Worm (Caenorhabditis elegans) whole organism, L2 larva: ENCODE measurements around the gene str-256.

Experiments used
- C34F6.9 ChIP-seq: fragments of 150-350 bp; optimal IDR thresholded peaks from 2 replicates; lab custom pipeline; 2014; ENCODE audit warnings: missing biosample characterization, missing genetic modification characterization
- F13H6.1 ChIP-seq: sonication (generic microtip); optimal IDR thresholded peaks from 2 replicates; lab custom pipeline; 2016; ENCODE audit warnings: missing genetic modification characterization, missing compliant biosample characterization
- ZK546.5 ChIP-seq: sonication (generic microtip); optimal IDR thresholded peaks from 2 replicates; lab custom pipeline; 2017; ENCODE audit warnings: missing biosample characterization, missing genetic modification characterization
- alr-1 ChIP-seq: fragments of 150-350 bp; optimal IDR thresholded peaks from 2 replicates; lab custom pipeline; 2014; ENCODE audit warnings: missing biosample characterization, missing genetic modification characterization
- aly-2 ChIP-seq: fragments of 150-350 bp; optimal IDR thresholded peaks from 2 replicates; lab custom pipeline; 2014; ENCODE audit warnings: missing biosample characterization, missing genetic modification characterization
- ceh-82 ChIP-seq: fragments of 150-350 bp; optimal IDR thresholded peaks from 2 replicates; lab custom pipeline; 2014; ENCODE audit warnings: missing biosample characterization, missing genetic modification characterization
- crh-2 ChIP-seq: sonication (generic microtip); optimal IDR thresholded peaks from 2 replicates; lab custom pipeline; 2017; ENCODE audit warnings: missing biosample characterization, missing genetic modification characterization
- dmd-4 ChIP-seq: sonication (generic microtip); optimal IDR thresholded peaks from 2 replicates; lab custom pipeline; 2017; ENCODE audit warnings: missing biosample characterization, missing genetic modification characterization
- egl-27 ChIP-seq: sonication (generic microtip); optimal IDR thresholded peaks from 3 replicates; lab custom pipeline; 2017; ENCODE audit warnings: missing biosample characterization, missing genetic modification reagents, missing genetic modification characterization
- elt-3 ChIP-seq: sonication (generic microtip); optimal IDR thresholded peaks from 2 replicates; lab custom pipeline; 2017; ENCODE audit warnings: missing biosample characterization, missing genetic modification characterization
- fos-1 ChIP-seq: fragments of 150-350 bp; optimal IDR thresholded peaks from 2 replicates; lab custom pipeline; 2014; ENCODE audit warnings: missing biosample characterization, missing genetic modification characterization
- gmeb-1 ChIP-seq: fragments of 150-350 bp; optimal IDR thresholded peaks from 2 replicates; lab custom pipeline; 2014; ENCODE audit warnings: missing biosample characterization, missing genetic modification characterization
- lin-39 ChIP-seq: fragments of 150-350 bp; optimal IDR thresholded peaks from 2 replicates; lab custom pipeline; 2014; ENCODE audit warnings: missing biosample characterization, missing genetic modification reagents, missing genetic modification characterization
- lsy-2 ChIP-seq, 2 experiments: fragments of 150-350 bp in 1 of 2; sonication (generic microtip) in 1 of 2; optimal IDR thresholded peaks; 2 replicates each; lab custom pipeline; 2014 to 2017; ENCODE audit warnings: missing biosample characterization in 2 of 2, missing genetic modification characterization in 2 of 2
- mab-5 ChIP-seq: fragments of 150-350 bp; optimal IDR thresholded peaks from 2 replicates; lab custom pipeline; 2014; ENCODE audit warnings: missing biosample characterization, missing genetic modification characterization
- mdl-1 ChIP-seq, 2 experiments: fragments of 150-350 bp in 1 of 2; sonication (generic microtip) in 1 of 2; optimal IDR thresholded peaks; 2 replicates each; lab custom pipeline; 2017; ENCODE audit warnings: missing biosample characterization in 2 of 2, missing genetic modification characterization in 2 of 2
- nhr-10 ChIP-seq: sonication (generic microtip); optimal IDR thresholded peaks from 2 replicates; lab custom pipeline; 2017; ENCODE audit warnings: missing biosample characterization, missing genetic modification characterization
- nhr-11 ChIP-seq: fragments of 150-350 bp; optimal IDR thresholded peaks from 2 replicates; lab custom pipeline; 2014; ENCODE audit warnings: missing biosample characterization, missing genetic modification characterization
- nhr-12 ChIP-seq: fragments of 150-350 bp; optimal IDR thresholded peaks from 2 replicates; lab custom pipeline; 2014; ENCODE audit warnings: missing biosample characterization, missing genetic modification characterization
- nhr-129 ChIP-seq: fragments of 150-350 bp; optimal IDR thresholded peaks from 2 replicates; lab custom pipeline; 2014; ENCODE audit warnings: missing biosample characterization, missing genetic modification characterization
- nhr-21 ChIP-seq: fragments of 150-350 bp; optimal IDR thresholded peaks from 2 replicates; lab custom pipeline; 2014; ENCODE audit warnings: missing biosample characterization, missing genetic modification characterization
- nhr-23 ChIP-seq: fragments of 150-350 bp; optimal IDR thresholded peaks from 2 replicates; lab custom pipeline; 2014; ENCODE audit warnings: missing biosample characterization, missing genetic modification reagents, missing genetic modification characterization
- nhr-237 ChIP-seq: fragments of 150-350 bp; optimal IDR thresholded peaks from 2 replicates; lab custom pipeline; 2014; ENCODE audit warnings: missing biosample characterization, missing genetic modification characterization
- nhr-25 ChIP-seq: fragments of 150-350 bp; sonication (generic microtip); optimal IDR thresholded peaks from 3 replicates; lab custom pipeline; 2014; ENCODE audit warnings: missing biosample characterization, missing genetic modification characterization
- nhr-77 ChIP-seq: fragments of 150-350 bp; optimal IDR thresholded peaks from 2 replicates; lab custom pipeline; 2014; ENCODE audit warnings: missing biosample characterization, missing genetic modification characterization
- peb-1 ChIP-seq: fragments of 150-350 bp; optimal IDR thresholded peaks from 2 replicates; lab custom pipeline; 2014; ENCODE audit warnings: missing biosample characterization, missing genetic modification characterization
- skn-1 ChIP-seq: sonication (generic microtip); optimal IDR thresholded peaks from 2 replicates; lab custom pipeline; 2017; ENCODE audit warnings: missing biosample characterization, missing genetic modification characterization
- sma-3 ChIP-seq: sonication (generic microtip); optimal IDR thresholded peaks from 2 replicates; lab custom pipeline; 2016; ENCODE audit warnings: missing genetic modification reagents, missing genetic modification characterization, missing compliant biosample characterization
- sma-9 ChIP-seq, 2 experiments: fragments of 150-350 bp in 1 of 2; sonication (generic microtip) in 1 of 2; optimal IDR thresholded peaks; 2 replicates each; lab custom pipeline; 2014 to 2016; ENCODE audit warnings: missing genetic modification characterization in 2 of 2, mild to moderate bottlenecking in 1 of 2, missing biosample characterization in 1 of 2, missing compliant biosample characterization in 1 of 2, missing genetic modification reagents in 1 of 2, moderate library complexity in 1 of 2
- snpc-4 ChIP-seq: fragments of 150-350 bp; optimal IDR thresholded peaks from 2 replicates; lab custom pipeline; 2014; ENCODE audit warnings: missing biosample characterization, missing genetic modification characterization
- unc-39 ChIP-seq: fragments of 150-350 bp; optimal IDR thresholded peaks from 2 replicates; lab custom pipeline; 2014; ENCODE audit warnings: missing biosample characterization, missing genetic modification characterization
- unc-55 ChIP-seq: fragments of 150-350 bp; sonication (generic microtip); optimal IDR thresholded peaks from 3 replicates; lab custom pipeline; 2014; ENCODE audit warnings: missing biosample characterization, missing genetic modification reagents, missing genetic modification characterization
- unc-62 ChIP-seq: fragments of 150-350 bp; optimal IDR thresholded peaks from 2 replicates; lab custom pipeline; 2014; ENCODE audit warnings: missing biosample characterization, missing genetic modification reagents, missing genetic modification characterization
- zag-1 ChIP-seq: fragments of 150-350 bp; optimal IDR thresholded peaks from 2 replicates; lab custom pipeline; 2014; ENCODE audit warnings: missing biosample characterization, missing genetic modification characterization
- ztf-11 ChIP-seq: sonication (generic microtip); optimal IDR thresholded peaks from 2 replicates; lab custom pipeline; 2017; ENCODE audit warnings: missing biosample characterization, missing genetic modification characterization

The str-256 gene

ce11 chrV:503728-504127, 2.6 kb upstream of the str-256 start, which contains the start of gene srlf-35:
srlf-35 (plus strand) TSS chrV:504028.
- no peak for TF ChIP-seq nhr-11 (tag; lab: Kevin White, UChicago)
- no peak for TF ChIP-seq unc-39 (tag; lab: Kevin White, UChicago)
- TF ChIP-seq crh-2 (tag; lab: Kevin White, UChicago) = no peak
- TF ChIP-seq mab-5 (tag; lab: Kevin White, UChicago) = no peak
- TF ChIP-seq alr-1 (tag; lab: Kevin White, UChicago) = no peak
- no peak for TF ChIP-seq C34F6.9 (tag; lab: Kevin White, UChicago)
- TF ChIP-seq aly-2 (tag; lab: Kevin White, UChicago) = no peak
- no peak for TF ChIP-seq nhr-25 (tag; lab: Kevin White, UChicago)
- TF ChIP-seq sma-9 (GFP tag; optimal IDR thresholded peaks at IDR 0.05; lab: Kevin White, UChicago) = no peak
- TF ChIP-seq sma-9 (tag; optimal IDR thresholded peaks at IDR 0.05; lab: Kevin White, UChicago) = no peak
- TF ChIP-seq ztf-11 (tag; lab: Kevin White, UChicago) = no peak
- no peak for TF ChIP-seq peb-1 (tag; lab: Kevin White, UChicago)

DNA sequence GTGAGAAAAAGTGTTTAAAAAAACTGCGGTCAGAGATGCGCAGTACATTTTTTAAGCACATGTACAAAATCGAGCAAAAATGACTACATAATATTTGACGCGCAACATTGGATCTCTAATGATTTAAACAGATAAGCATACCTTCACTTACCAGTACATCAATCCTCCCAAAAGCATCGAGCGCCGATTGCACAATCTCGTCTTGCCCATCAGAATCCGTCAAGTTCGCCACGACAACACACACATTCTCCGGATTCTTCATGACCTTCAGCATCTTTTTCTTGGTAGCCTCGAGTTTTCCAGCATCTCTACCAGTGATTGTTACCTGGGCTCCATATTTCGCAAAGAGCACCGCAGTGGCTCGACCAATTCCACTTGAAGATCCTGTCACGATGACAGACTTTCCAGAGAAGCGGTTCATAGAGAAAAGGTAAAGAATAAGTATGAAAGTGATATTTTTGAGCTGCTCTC, 1.7 kb upstream of the str-256 start, which contains the start of gene T01G6.10:
TSS of gene T01G6.10 (minus strand) at position 421 of the 471 bp plus-strand sequence.
- TF ChIP-seq snpc-4 (tag; lab: Kevin White, UChicago) = no peak
- no peak for TF ChIP-seq unc-55 (GFP tag; lab: Kevin White, UChicago)
- no peak for TF ChIP-seq nhr-23
- TF ChIP-seq lsy-2 (tag; optimal IDR thresholded peaks at IDR 0.05; lab: Kevin White, UChicago) = no peak
- no peak for TF ChIP-seq egl-27 (tag; lab: Kevin White, UChicago)
- no peak for TF ChIP-seq C34F6.9 (tag; lab: Kevin White, UChicago)

- TF ChIP-seq nhr-10 (tag; lab: Kevin White, UChicago) = no peak
- no peak for TF ChIP-seq ZK546.5 (tag; lab: Kevin White, UChicago)
- TF ChIP-seq unc-39 (tag; lab: Kevin White, UChicago) = no peak
- no peak for TF ChIP-seq nhr-21 (tag; lab: Kevin White, UChicago)
- TF ChIP-seq nhr-25 (tag; lab: Kevin White, UChicago) = no peak
- TF ChIP-seq nhr-237 = no peak
- no peak for TF ChIP-seq ztf-11 (tag; lab: Kevin White, UChicago)
- no peak for TF ChIP-seq sma-3 (GFP tag; lab: Kevin White, UChicago)
- no peak for TF ChIP-seq mab-5 (tag; lab: Kevin White, UChicago)
- TF ChIP-seq elt-3 (tag; lab: Kevin White, UChicago) = no peak
- no peak for TF ChIP-seq nhr-11 (tag; lab: Kevin White, UChicago)
- TF ChIP-seq, all 48 proteins: peak for 0
Measured at ce11 chrV:500535-500934, 595 bp downstream of the str-256 start.

DNA sequence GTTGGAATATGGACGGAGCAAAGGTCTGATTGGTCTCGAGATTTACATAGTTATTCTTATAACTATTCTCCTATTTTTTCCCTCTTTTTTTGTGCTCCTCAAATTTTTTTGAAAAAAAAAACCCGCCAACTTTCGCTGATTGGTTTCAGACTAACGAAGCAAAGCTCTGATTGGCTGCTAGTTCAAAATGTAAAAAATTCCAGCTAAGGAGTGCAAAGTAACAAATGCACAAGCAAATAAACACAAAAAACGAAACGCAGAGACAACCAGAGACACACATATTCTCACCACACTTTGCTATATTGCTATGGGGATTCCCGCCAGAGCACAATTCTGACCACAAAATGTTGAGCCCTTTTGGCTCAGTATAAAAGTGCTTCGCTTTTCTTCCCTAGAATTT, 3.7 kb downstream of the str-256 start, which contains the start of gene T01G6.1:
TSS of gene T01G6.1 (plus strand) at position 301 of the 400 bp plus-strand sequence.
- TF ChIP-seq nhr-129 (tag; lab: Kevin White, UChicago) (no peak), lin-39 (tag; lab: Kevin White, UChicago) (no peak), unc-62 (no peak), dmd-4 (no peak), lsy-2 (tag; optimal IDR thresholded peaks at IDR 0.05; lab: Kevin White, UChicago) (no peak)

DNA sequence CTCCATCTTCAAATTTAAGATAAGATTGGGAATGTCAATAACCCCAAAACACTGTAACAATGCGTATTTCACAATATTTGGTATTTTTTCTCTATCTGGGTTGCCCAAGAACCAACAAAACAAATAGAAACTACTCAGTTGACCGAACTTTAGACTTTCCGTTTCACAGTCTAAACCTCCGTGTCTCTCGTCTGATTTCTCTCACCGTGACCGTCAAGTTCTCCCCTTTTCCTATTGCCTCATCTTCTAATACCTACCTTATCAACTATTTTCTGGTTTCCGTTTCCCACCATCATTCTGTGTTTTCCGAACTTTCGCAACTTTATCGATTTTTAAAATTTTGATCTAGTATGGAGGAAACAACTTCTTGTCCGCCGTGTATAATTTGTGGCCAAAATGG, 6.8 kb downstream of the str-256 start, which contains the start of gene nhr-131:
TSS of gene nhr-131 (plus strand) at position 87 of the 400 bp plus-strand sequence.
- peak; percentile 20 for TF ChIP-seq gmeb-1 (tag; lab: Kevin White, UChicago)
- TF ChIP-seq crh-2 (tag; lab: Kevin White, UChicago) = peak; percentile 27
- no peak for TF ChIP-seq C34F6.9 (tag; lab: Kevin White, UChicago)
- TF ChIP-seq elt-3 (tag; lab: Kevin White, UChicago) = no peak
- peak; percentile 73 for TF ChIP-seq sma-9 (GFP tag; optimal IDR thresholded peaks at IDR 0.05; lab: Kevin White, UChicago)
- TF ChIP-seq sma-9 (tag; optimal IDR thresholded peaks at IDR 0.05; lab: Kevin White, UChicago) = no peak
- peak; percentile 72 for TF ChIP-seq fos-1 (tag; lab: Kevin White, UChicago)
- no peak for TF ChIP-seq ztf-11 (tag; lab: Kevin White, UChicago)
- no peak for TF ChIP-seq sma-3 (GFP tag; lab: Kevin White, UChicago)
- peak; percentile 48 for TF ChIP-seq nhr-129 (tag; lab: Kevin White, UChicago)

- TF ChIP-seq egl-27 (tag; lab: Kevin White, UChicago) = no peak
- no peak for TF ChIP-seq dmd-4
- TF ChIP-seq zag-1 (tag; lab: Kevin White, UChicago) = no peak
- TF ChIP-seq skn-1 = no peak
- no peak for TF ChIP-seq aly-2 (tag; lab: Kevin White, UChicago)
- TF ChIP-seq nhr-12 (tag; lab: Kevin White, UChicago) = no peak
- TF ChIP-seq F13H6.1 (tag; lab: Kevin White, UChicago) = no peak
- no peak for TF ChIP-seq nhr-77 (tag; lab: Kevin White, UChicago)
- no peak for TF ChIP-seq unc-55 (GFP tag; lab: Kevin White, UChicago)
- TF ChIP-seq ceh-82 (tag; lab: Kevin White, UChicago) = no peak
- TF ChIP-seq unc-62 = no peak
- no peak for TF ChIP-seq nhr-129 (tag; lab: Kevin White, UChicago)
- TF ChIP-seq mdl-1 (tag; optimal IDR thresholded peaks at IDR 0.05; lab: Kevin White, UChicago) = no peak
- no peak for TF ChIP-seq alr-1 (tag; lab: Kevin White, UChicago)
- TF ChIP-seq sma-9 (GFP tag; optimal IDR thresholded peaks at IDR 0.05; lab: Kevin White, UChicago) = no peak
- no peak for TF ChIP-seq sma-9 (tag; optimal IDR thresholded peaks at IDR 0.05; lab: Kevin White, UChicago)
- TF ChIP-seq lin-39 (tag; lab: Kevin White, UChicago) = no peak
- TF ChIP-seq nhr-23 = no peak
- no peak for TF ChIP-seq unc-39 (tag; lab: Kevin White, UChicago)
Measured at ce11 chrV:491432-491831, 9.7 kb downstream of the str-256 start, which contains the start of gene str-196. str-196 (plus strand) TSS chrV:491732.
